Fruit fly (Drosophila melanogaster) whole organism, embryonic: ENCODE results near the gene Lamtor3.

ENCODE experiments used
- CG10274 ChIP-seq: fragments of 200-800 bp; sonication (Bioruptor generic); optimal IDR thresholded peaks from 3 replicates; lab custom pipeline; 2017; ENCODE audit warnings: missing biosample characterization, mild to moderate bottlenecking, missing genetic modification characterization
- CG11085 ChIP-seq: fragments of 200-800 bp; sonication (Bioruptor generic); IDR thresholded peaks from 2 replicates; pipeline ENCODE4 v1.3.6; 2022; ENCODE audit warnings: missing biosample characterization, missing genetic modification characterization
- CG11504 ChIP-seq: fragments of 200-800 bp; sonication (Bioruptor generic); optimal IDR thresholded peaks from 3 replicates; lab custom pipeline; 2019; ENCODE audit warnings: missing biosample characterization, mild to moderate bottlenecking, missing genetic modification characterization, moderate library complexity
- CG11560 ChIP-seq: fragments of 200-800 bp; sonication (Bioruptor generic); IDR thresholded peaks from 3 replicates; pipeline ENCODE4 v1.3.6; 2022; ENCODE audit warnings: missing biosample characterization, missing genetic modification characterization
- CG13287 ChIP-seq: fragments of 200-800 bp; sonication (Bioruptor generic); IDR thresholded peaks from 2 replicates; pipeline ENCODE4 v1.3.6; 2022; ENCODE audit warnings: missing biosample characterization, missing genetic modification characterization; ENCODE audit not compliant: partially characterized antibody
- CG14667 ChIP-seq: fragments of 200-800 bp; sonication (Bioruptor generic); IDR thresholded peaks from 2 replicates; pipeline ENCODE4 v1.3.6; 2022; ENCODE audit warnings: missing biosample characterization, missing genetic modification characterization
- CG15011 ChIP-seq: fragments of 200-800 bp; sonication (Bioruptor generic); optimal IDR thresholded peaks from 3 replicates; lab custom pipeline; 2018; ENCODE audit warnings: missing biosample characterization, mild to moderate bottlenecking, missing genetic modification characterization
- CG15479 ChIP-seq: fragments of 200-800 bp; sonication (Bioruptor generic); optimal IDR thresholded peaks from 3 replicates; lab custom pipeline; 2019; ENCODE audit warnings: missing biosample characterization, mild to moderate bottlenecking, missing genetic modification characterization, moderate library complexity
- CG17359 ChIP-seq: fragments of 200-800 bp; sonication (Bioruptor generic); optimal IDR thresholded peaks from 3 replicates; lab custom pipeline; 2018; ENCODE audit warnings: missing biosample characterization, mild to moderate bottlenecking, missing genetic modification characterization, moderate library complexity
- CG18619 ChIP-seq: fragments of 200-800 bp; sonication (Bioruptor generic); optimal IDR thresholded peaks from 3 replicates; lab custom pipeline; 2017; ENCODE audit warnings: missing biosample characterization, mild to moderate bottlenecking, missing genetic modification characterization
- CG2120 ChIP-seq: fragments of 200-800 bp; sonication (Bioruptor generic); optimal IDR thresholded peaks from 3 replicates; lab custom pipeline; 2016; ENCODE audit warnings: missing biosample characterization, missing genetic modification characterization
- CG2199 ChIP-seq: fragments of 200-800 bp; sonication (Bioruptor generic); IDR thresholded peaks from 3 replicates; pipeline ENCODE4 v1.3.6; 2022; ENCODE audit warnings: missing biosample characterization, missing genetic modification characterization
- CG30431 ChIP-seq: fragments of 200-800 bp; sonication (Bioruptor generic); optimal IDR thresholded peaks from 2 replicates; lab custom pipeline; 2017; ENCODE audit warnings: missing biosample characterization, missing genetic modification characterization
- CG31224 ChIP-seq: fragments of 200-800 bp; sonication (Bioruptor generic); IDR thresholded peaks from 2 replicates; pipeline ENCODE4 v1.3.6; 2022; ENCODE audit warnings: missing biosample characterization, missing genetic modification characterization
- CG33213 ChIP-seq: fragments of 200-800 bp; sonication (Bioruptor generic); optimal IDR thresholded peaks from 3 replicates; lab custom pipeline; 2016; ENCODE audit warnings: missing biosample characterization, missing genetic modification characterization
- CG34224 ChIP-seq: fragments of 200-800 bp; sonication (Bioruptor generic); IDR thresholded peaks from 3 replicates; pipeline ENCODE4 v1.3.6; 2022; ENCODE audit warnings: missing biosample characterization, missing genetic modification characterization; ENCODE audit not compliant: partially characterized antibody
- CG4282 ChIP-seq: fragments of 200-800 bp; sonication (Bioruptor generic); optimal IDR thresholded peaks from 2 replicates; lab custom pipeline; 2016; ENCODE audit warnings: missing biosample characterization, missing genetic modification characterization
- CG6813 ChIP-seq: fragments of 200-800 bp; sonication (Bioruptor generic); optimal IDR thresholded peaks from 2 replicates; lab custom pipeline; 2017; ENCODE audit warnings: missing biosample characterization, missing genetic modification characterization, mild to moderate bottlenecking, moderate library complexity, missing genetic modification reagents
- CG8924 ChIP-seq: fragments of 200-800 bp; optimal IDR thresholded peaks from 3 replicates; lab custom pipeline; 2019; ENCODE audit warnings: missing biosample characterization, mild to moderate bottlenecking, missing genetic modification characterization, moderate library complexity
- CG9797 ChIP-seq: fragments of 200-800 bp; sonication (Bioruptor generic); optimal IDR thresholded peaks from 3 replicates; lab custom pipeline; 2018; ENCODE audit warnings: missing biosample characterization, mild to moderate bottlenecking, missing genetic modification characterization
- ERR ChIP-seq: fragments of 200-800 bp; sonication (Bioruptor generic); optimal IDR thresholded peaks from 2 replicates; lab custom pipeline; 2016; ENCODE audit warnings: missing biosample characterization, missing genetic modification characterization
- HLHmδ ChIP-seq: fragments of 200-800 bp; sonication (Bioruptor generic); optimal IDR thresholded peaks from 2 replicates; lab custom pipeline; 2018; ENCODE audit warnings: missing biosample characterization, mild to moderate bottlenecking, missing genetic modification characterization, moderate library complexity
- HmgD ChIP-seq: fragments of 200-800 bp; sonication (Bioruptor generic); optimal IDR thresholded peaks from 3 replicates; lab custom pipeline; 2016; ENCODE audit warnings: missing biosample characterization, missing genetic modification characterization
- Hr51 ChIP-seq, 2 experiments: fragments of 200-800 bp; sonication (Bioruptor generic); optimal IDR thresholded peaks; 2 replicates in 1 of 2; 3 replicates in 1 of 2; lab custom pipeline; 2016 to 2018; ENCODE audit warnings: missing biosample characterization in 2 of 2, missing genetic modification characterization in 2 of 2, mild to moderate bottlenecking in 1 of 2, moderate library complexity in 1 of 2
- Hr78 ChIP-seq, 2 experiments: fragments of 200-800 bp in 1 of 2; fragments of >200 bp in 1 of 2; sonication (Bioruptor generic) in 1 of 2; optimal IDR thresholded peaks; 2 replicates each; lab custom pipeline; 2017 to 2019; ENCODE audit warnings: missing biosample characterization in 2 of 2, missing genetic modification characterization in 2 of 2, mild to moderate bottlenecking in 1 of 2, moderate library complexity in 1 of 2
- Lim3 ChIP-seq: fragments of 200-800 bp; sonication (Bioruptor generic); IDR thresholded peaks from 2 replicates; pipeline ENCODE4 v1.3.6; 2022; ENCODE audit warnings: missing biosample characterization, missing genetic modification characterization
- Nf-YA ChIP-seq: fragments of 200-800 bp; sonication (Bioruptor generic); IDR thresholded peaks from 2 replicates; pipeline ENCODE4 v1.3.6; 2022; ENCODE audit warnings: missing biosample characterization, missing genetic modification characterization
- Optix ChIP-seq: fragments of 200-800 bp; sonication (Bioruptor generic); IDR thresholded peaks from 3 replicates; pipeline ENCODE4 v1.3.6; 2022; ENCODE audit warnings: missing biosample characterization, missing genetic modification characterization
- Ptx1 ChIP-seq: fragments of 200-800 bp; sonication (Bioruptor generic); IDR thresholded peaks from 2 replicates; pipeline ENCODE4 v1.3.6; 2022; ENCODE audit warnings: missing biosample characterization, missing genetic modification characterization
- Rfx ChIP-seq: fragments of 200-800 bp; sonication (Bioruptor generic); IDR thresholded peaks from 2 replicates; pipeline ENCODE4 v1.3.6; 2022; ENCODE audit warnings: missing biosample characterization, missing genetic modification characterization
- Spps ChIP-seq: fragments of 200-800 bp; sonication (Bioruptor generic); optimal IDR thresholded peaks from 2 replicates; lab custom pipeline; 2018; ENCODE audit warnings: missing biosample characterization, mild to moderate bottlenecking, missing genetic modification characterization
- Xrp1 ChIP-seq: fragments of 200-800 bp; sonication (Bioruptor generic); IDR thresholded peaks from 2 replicates; pipeline ENCODE4 v1.3.6; 2022; ENCODE audit warnings: missing biosample characterization, missing genetic modification characterization
- abd-A ChIP-seq: fragments of 200-800 bp; sonication (Bioruptor generic); optimal IDR thresholded peaks from 3 replicates; lab custom pipeline; 2019; ENCODE audit warnings: missing biosample characterization, mild to moderate bottlenecking, missing genetic modification characterization, moderate library complexity
- ato ChIP-seq: fragments of 200-800 bp; sonication (Bioruptor generic); IDR thresholded peaks from 2 replicates; pipeline ENCODE4 v1.3.6; 2022; ENCODE audit warnings: missing biosample characterization, missing genetic modification characterization; ENCODE audit not compliant: partially characterized antibody
- bigmax ChIP-seq: fragments of 200-800 bp; sonication (Bioruptor generic); optimal IDR thresholded peaks from 2 replicates; lab custom pipeline; 2018; ENCODE audit warnings: missing biosample characterization, mild to moderate bottlenecking, missing genetic modification characterization
- chinmo ChIP-seq: fragments of 200-800 bp; sonication (Bioruptor generic); IDR thresholded peaks from 4 replicates; pipeline ENCODE4 v1.3.6; 2022; ENCODE audit warnings: missing biosample characterization, missing genetic modification characterization; ENCODE audit not compliant: partially characterized antibody
- cwo ChIP-seq: fragments of 200-800 bp; sonication (Bioruptor generic); optimal IDR thresholded peaks from 3 replicates; lab custom pipeline; 2017; ENCODE audit warnings: missing biosample characterization, missing genetic modification characterization, mild to moderate bottlenecking, moderate library complexity, missing genetic modification reagents
- lilli ChIP-seq: fragments of 200-800 bp; sonication (Bioruptor generic); optimal IDR thresholded peaks from 3 replicates; lab custom pipeline; 2016; ENCODE audit warnings: missing biosample characterization, missing genetic modification characterization
- nmo ChIP-seq: fragments of 200-800 bp; sonication (Bioruptor generic); optimal IDR thresholded peaks from 2 replicates; lab custom pipeline; 2018; ENCODE audit warnings: missing biosample characterization, mild to moderate bottlenecking, missing genetic modification characterization, moderate library complexity
- nom ChIP-seq: fragments of 200-800 bp; sonication (Bioruptor generic); optimal IDR thresholded peaks from 2 replicates; lab custom pipeline; 2017; ENCODE audit warnings: missing biosample characterization, missing genetic modification characterization, mild to moderate bottlenecking, moderate library complexity, missing genetic modification reagents
- schlank ChIP-seq: fragments of 200-800 bp; sonication (Bioruptor generic); optimal IDR thresholded peaks from 2 replicates; lab custom pipeline; 2018; ENCODE audit warnings: missing biosample characterization, mild to moderate bottlenecking, missing genetic modification characterization
- ssp ChIP-seq: fragments of 200-800 bp; sonication (Bioruptor generic); IDR thresholded peaks from 2 replicates; pipeline ENCODE4 v1.3.6; 2022; ENCODE audit warnings: missing biosample characterization, missing genetic modification characterization
- tin ChIP-seq: fragments of 200-800 bp; sonication (Bioruptor generic); optimal IDR thresholded peaks from 3 replicates; lab custom pipeline; 2016; ENCODE audit warnings: missing biosample characterization, missing genetic modification characterization
- toy ChIP-seq: fragments of 200-800 bp; sonication (Bioruptor generic); IDR thresholded peaks from 2 replicates; pipeline ENCODE4 v1.3.6; 2022; ENCODE audit warnings: missing biosample characterization, missing genetic modification characterization
- vfl ChIP-seq: fragments of 200-800 bp; sonication (Bioruptor generic); optimal IDR thresholded peaks from 2 replicates; lab custom pipeline; 2016; ENCODE audit warnings: missing biosample characterization, missing genetic modification characterization
- vnd ChIP-seq: fragments of 200-800 bp; sonication (Bioruptor generic); IDR thresholded peaks from 3 replicates; pipeline ENCODE4 v1.3.6; 2022; ENCODE audit warnings: missing biosample characterization, missing genetic modification characterization; ENCODE audit not compliant: partially characterized antibody
- wdn ChIP-seq: fragments of 200-800 bp; sonication (Bioruptor generic); IDR thresholded peaks from 2 replicates; pipeline ENCODE4 v1.3.6; 2022; ENCODE audit warnings: missing biosample characterization, missing genetic modification characterization
- zf30C ChIP-seq: fragments of 200-800 bp; sonication (Bioruptor generic); optimal IDR thresholded peaks from 3 replicates; lab custom pipeline; 2018; ENCODE audit warnings: missing biosample characterization, mild to moderate bottlenecking, missing genetic modification characterization

Gene Lamtor3

DNA sequence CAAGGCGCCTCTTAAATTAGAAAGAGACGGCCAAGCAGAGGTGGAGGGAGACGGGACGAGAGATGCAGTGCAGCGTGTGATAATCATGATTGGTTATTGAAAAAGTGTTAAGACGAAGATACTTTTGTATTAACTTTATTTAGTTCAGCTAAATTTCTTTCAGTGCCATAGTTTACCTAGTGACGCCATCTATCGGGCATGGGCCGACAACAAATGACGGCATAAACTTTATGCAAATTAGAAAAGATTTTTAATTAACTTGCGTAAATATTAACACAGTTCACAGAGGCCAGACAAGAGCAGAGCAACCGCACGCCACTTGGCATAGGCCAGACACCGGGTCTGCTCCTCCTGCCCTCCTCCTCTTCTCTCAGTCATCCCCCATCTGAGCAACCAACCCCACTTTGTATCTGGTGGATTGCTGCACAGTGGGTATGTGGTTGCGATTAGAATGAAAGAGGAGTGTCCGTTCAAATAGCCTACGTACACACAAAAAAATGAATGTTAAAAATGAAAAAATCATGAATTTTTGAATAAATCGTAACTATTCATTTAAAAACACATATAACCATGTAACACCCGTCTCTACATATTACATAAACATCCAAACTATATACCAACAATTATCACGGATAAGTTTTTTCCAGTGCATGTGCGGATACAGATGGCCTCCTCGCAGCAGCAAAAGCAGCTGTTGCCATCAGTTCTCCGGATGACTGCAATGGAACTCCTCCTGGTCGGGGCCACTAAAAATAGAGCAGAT lies 14.9 kb upstream of the Lamtor3 start (continued):
- peak; percentile 71 for TF ChIP-seq CG30431
- peak; percentile 45; the same call in 1 of the 2 replicates for TF ChIP-seq CG31224
- 0 out of 3 replicates have a peak, but pooled peaks have one; percentile 49 for TF ChIP-seq CG2199
- TF ChIP-seq Ptx1 (GFP tag; lab: Robert Waterston, UW): peak; percentile 85
- peak; percentile 67; the same call in 2 of the 3 replicates for TF ChIP-seq Optix (GFP tag; lab: Robert Waterston, UW)
- TF ChIP-seq CG33213: peak; percentile 70
- peak; percentile 88 for TF ChIP-seq CG11504 (tag; lab: Kevin White, UChicago)
- TF ChIP-seq CG15011 (GFP tag; lab: Kevin White, UChicago): peak; percentile 41
- no peak for TF ChIP-seq CG34224 (GFP tag; lab: Robert Waterston, UW)
- peak; percentile 61 for TF ChIP-seq ERR
- TF ChIP-seq ato (GFP tag; lab: Robert Waterston, UW): no peak
- no peak for TF ChIP-seq toy (GFP tag; lab: Robert Waterston, UW)
- TF ChIP-seq CG11560 (tag; lab: Robert Waterston, UW): peak; percentile 48; the same call in 1 of the 3 replicates
- peak; percentile 51; the same call in 1 of the 2 replicates for TF ChIP-seq CG11085 (GFP tag; lab: Robert Waterston, UW)
- TF ChIP-seq nmo: peak; percentile 91
- peak; percentile 78 for TF ChIP-seq cwo (GFP tag; lab: Kevin White, UChicago)
- no peak for TF ChIP-seq CG10274 (GFP tag; lab: Kevin White, UChicago)
- peak; percentile 76 for TF ChIP-seq CG6813 (GFP tag; lab: Kevin White, UChicago)
- no peak for TF ChIP-seq bigmax
- TF ChIP-seq Nf-YA (GFP tag; lab: Robert Waterston, UW): peak; percentile 80
- peak; percentile 58; the same call in 1 of the 2 replicates for TF ChIP-seq Lim3 (GFP tag; lab: Robert Waterston, UW)
- TF ChIP-seq CG4282 (GFP tag; lab: Kevin White, UChicago): peak; percentile 69
- TF ChIP-seq zf30C: peak; percentile 55
- TF ChIP-seq CG14667 (GFP tag; lab: Robert Waterston, UW): peak; percentile 69; the same call in 1 of the 2 replicates
- peak; percentile 64 to 87 for TF ChIP-seq Hr51 (GFP tag; optimal IDR thresholded peaks at IDR 0.05; lab: Kevin White, UChicago)
- no peak for TF ChIP-seq CG13287 (GFP tag; lab: Robert Waterston, UW)
- no peak for TF ChIP-seq vfl (GFP tag; lab: Kevin White, UChicago)
- TF ChIP-seq abd-A (tag; lab: Kevin White, UChicago): peak; percentile 77
- TF ChIP-seq CG2120 (GFP tag; lab: Kevin White, UChicago): peak; percentile 79
- no peak for TF ChIP-seq vnd (GFP tag; lab: Robert Waterston, UW)
- TF ChIP-seq Rfx (GFP tag; lab: Robert Waterston, UW): peak; percentile 74
- no peak for TF ChIP-seq CG8924 (tag; lab: Kevin White, UChicago)
- TF ChIP-seq lilli (GFP tag; lab: Kevin White, UChicago): peak; percentile 76
- TF ChIP-seq CG9797 (GFP tag; lab: Kevin White, UChicago): no peak
- TF ChIP-seq wdn (GFP tag; lab: Robert Waterston, UW): peak; percentile 67
- no peak for TF ChIP-seq nom
- peak; percentile 70 for TF ChIP-seq CG18619 (GFP tag; lab: Kevin White, UChicago)
- TF ChIP-seq Spps (tag; lab: Kevin White, UChicago): peak; percentile 61
- TF ChIP-seq schlank (tag; lab: Kevin White, UChicago): no peak
- TF ChIP-seq HLHmδ (GFP tag; lab: Kevin White, UChicago): no peak
- no peak for TF ChIP-seq chinmo (GFP tag; lab: Robert Waterston, UW)
- TF ChIP-seq tin (GFP tag; lab: Kevin White, UChicago): peak; percentile 81
- TF ChIP-seq CG15479 (GFP tag; lab: Kevin White, UChicago): no peak
- TF ChIP-seq ssp (GFP tag; lab: Robert Waterston, UW): peak; percentile 74
- peak; percentile 50 for TF ChIP-seq HmgD (GFP tag; lab: Kevin White, UChicago)
- TF ChIP-seq Xrp1 (GFP tag; lab: Robert Waterston, UW): peak; percentile 88
- peak; percentile 88 for TF ChIP-seq CG17359 (tag; lab: Kevin White, UChicago)
- TF ChIP-seq Hr78 (GFP tag; optimal IDR thresholded peaks at IDR 0.05; lab: Kevin White, UChicago): no peak
